1 fruit fly cellular context compared by ENCODE assay signal in genomic region chr3L:8667809-8668593, dm6.
TF ChIP-seq lines count a peak whose summit lies in the region.

No protein-coding gene starts in this region.

TF ChIP-seq in whole organism, embryonic, 481 proteins besides CTCF, POLR2A, EP300 and RAD21 (continued from another document):
- TF ChIP-seq CG43689 (GFP tag; IDR thresholded peaks at IDR 0.05; lab: Robert Waterston, UW) (no peak), nau (GFP tag; optimal IDR thresholded peaks at IDR 0.05; lab: Kevin White, UChicago) (no peak), gcm (GFP tag; optimal IDR thresholded peaks at IDR 0.05; lab: Kevin White, UChicago) (peak; percentile 29), grn (GFP tag; optimal IDR thresholded peaks at IDR 0.05; lab: Kevin White, UChicago) (no peak), CG2889 (GFP tag; IDR thresholded peaks at IDR 0.05; lab: Robert Waterston, UW) (no peak), Gug (GFP tag; IDR thresholded peaks at IDR 0.05; lab: Robert Waterston, UW) (no peak), crol (GFP tag; IDR thresholded peaks at IDR 0.05; lab: Robert Waterston, UW) (peak; percentile 60), HLHmδ (GFP tag; optimal IDR thresholded peaks at IDR 0.05; lab: Kevin White, UChicago) (no peak), Dek (tag; optimal IDR thresholded peaks at IDR 0.05; lab: Kevin White, UChicago) (no peak), zf30C (GFP tag; optimal IDR thresholded peaks at IDR 0.05; lab: Kevin White, UChicago) (peak; percentile 12), emc (GFP tag; optimal IDR thresholded peaks at IDR 0.05; lab: Kevin White, UChicago) (no peak), CG12299 (tag; optimal IDR thresholded peaks at IDR 0.05; lab: Kevin White, UChicago) (no peak), H15 (GFP tag; IDR thresholded peaks at IDR 0.05; lab: Robert Waterston, UW) (peak; percentile 54; the same call in 1 of the 3 replicates), chinmo (GFP tag; IDR thresholded peaks at IDR 0.05; lab: Robert Waterston, UW; ENCODE audit: partially characterized antibody) (0 out of 4 replicates have a peak, but pooled peaks have one; percentile 24), CG1647 (GFP tag; optimal IDR thresholded peaks at IDR 0.05; lab: Kevin White, UChicago) (no peak), sens-2 (GFP tag; IDR thresholded peaks at IDR 0.05; lab: Robert Waterston, UW) (no peak), CG7987 (GFP tag; optimal IDR thresholded peaks at IDR 0.05; lab: Kevin White, UChicago) (no peak), btn (GFP tag; optimal IDR thresholded peaks at IDR 0.05; lab: Kevin White, UChicago) (no peak), CG16815 (GFP tag; optimal IDR thresholded peaks at IDR 0.05; lab: Kevin White, UChicago) (peak; percentile 15), CG18262 (tag; optimal IDR thresholded peaks at IDR 0.05; lab: Kevin White, UChicago) (peak; percentile 74), Deaf1 (tag; optimal IDR thresholded peaks at IDR 0.05; lab: Kevin White, UChicago) (peak; percentile 27), CG17829 (tag; optimal IDR thresholded peaks at IDR 0.05; lab: Kevin White, UChicago) (peak; percentile 71), CG7745 (tag; optimal IDR thresholded peaks at IDR 0.05; lab: Kevin White, UChicago) (no peak), dati (GFP tag; IDR thresholded peaks at IDR 0.05; lab: Robert Waterston, UW) (no peak), CG10147 (GFP tag; optimal IDR thresholded peaks at IDR 0.05; lab: Kevin White, UChicago) (no peak), nom (GFP tag; optimal IDR thresholded peaks at IDR 0.05; lab: Kevin White, UChicago) (peak; percentile 84), CG18619 (GFP tag; optimal IDR thresholded peaks at IDR 0.05; lab: Kevin White, UChicago) (no peak), pnt (GFP tag; optimal IDR thresholded peaks at IDR 0.05; lab: Kevin White, UChicago) (no peak), prd (optimal IDR thresholded peaks at IDR 0.05; lab: Kevin White, UChicago) (no peak), prd (GFP tag; IDR thresholded peaks at IDR 0.05; lab: Robert Waterston, UW) (peak; percentile 11; the same call in 1 of the 3 replicates), Taf1 (GFP tag; IDR thresholded peaks at IDR 0.05; lab: Robert Waterston, UW) (no peak), CG11560 (tag; IDR thresholded peaks at IDR 0.05; lab: Robert Waterston, UW) (no peak), Nf-YC (tag; optimal IDR thresholded peaks at IDR 0.05; lab: Kevin White, UChicago) (no peak), peb (GFP tag; IDR thresholded peaks at IDR 0.05; lab: Robert Waterston, UW) (no peak), Nf-YA (GFP tag; IDR thresholded peaks at IDR 0.05; lab: Robert Waterston, UW) (no peak), onecut (GFP tag; IDR thresholded peaks at IDR 0.05; lab: Robert Waterston, UW) (peak; percentile 15; the same call in 1 of the 2 replicates), CG31441 (GFP tag; IDR thresholded peaks at IDR 0.05; lab: Robert Waterston, UW) (peak; percentile 78), Med (GFP tag; lab: Kevin White, UChicago) (no peak), pho (GFP tag; optimal IDR thresholded peaks at IDR 0.05; lab: Kevin White, UChicago) (no peak), vnd (GFP tag; IDR thresholded peaks at IDR 0.05; lab: Robert Waterston, UW; ENCODE audit: partially characterized antibody) (no peak), CG10654 (GFP tag; optimal IDR thresholded peaks at IDR 0.05; lab: Kevin White, UChicago) (no peak), CG34422 (GFP tag; IDR thresholded peaks at IDR 0.05; lab: Robert Waterston, UW) (no peak), CG13296 (GFP tag; optimal IDR thresholded peaks at IDR 0.05; lab: Kevin White, UChicago) (no peak), CG6272 (GFP tag; IDR thresholded peaks at IDR 0.05; lab: Robert Waterston, UW) (no peak), odd (GFP tag; optimal IDR thresholded peaks at IDR 0.05; lab: Kevin White, UChicago) (no peak), gem (tag; optimal IDR thresholded peaks at IDR 0.05; lab: Kevin White, UChicago) (peak; percentile 68), CG12155 (GFP tag; optimal IDR thresholded peaks at IDR 0.05; lab: Kevin White, UChicago) (no peak), CG9797 (GFP tag; optimal IDR thresholded peaks at IDR 0.05; lab: Kevin White, UChicago) (no peak), so (GFP tag; IDR thresholded peaks at IDR 0.05; lab: Robert Waterston, UW) (no peak), vfl (GFP tag; optimal IDR thresholded peaks at IDR 0.05; lab: Kevin White, UChicago) (no peak), CG14860 (GFP tag; IDR thresholded peaks at IDR 0.05; lab: Robert Waterston, UW; ENCODE audit: partially characterized antibody) (no peak), Dip2 (GFP tag; IDR thresholded peaks at IDR 0.05; lab: Robert Waterston, UW) (no peak), insv (GFP tag; optimal IDR thresholded peaks at IDR 0.05; lab: Kevin White, UChicago) (no peak), C15 (GFP tag; IDR thresholded peaks at IDR 0.05; lab: Robert Waterston, UW) (no peak), MTF-1 (GFP tag; optimal IDR thresholded peaks at IDR 0.05; lab: Kevin White, UChicago; ENCODE audit: borderline replicate concordance) (no peak), CrebB (tag; optimal IDR thresholded peaks at IDR 0.05; lab: Kevin White, UChicago) (no peak), ab (GFP tag; optimal IDR thresholded peaks at IDR 0.05; lab: Kevin White, UChicago) (no peak), Drgx (GFP tag; IDR thresholded peaks at IDR 0.05; lab: Robert Waterston, UW) (peak; percentile 72), CG9817 (tag; optimal IDR thresholded peaks at IDR 0.05; lab: Kevin White, UChicago) (no peak), org-1 (GFP tag; optimal IDR thresholded peaks at IDR 0.05; lab: Kevin White, UChicago) (peak; percentile 1), Blimp-1 (GFP tag; optimal IDR thresholded peaks at IDR 0.05; lab: Kevin White, UChicago) (peak; percentile 64), CG4404 (GFP tag; IDR thresholded peaks at IDR 0.05; lab: Robert Waterston, UW) (0 out of 2 replicates have a peak, but pooled peaks have one; percentile 12), lbe (GFP tag; optimal IDR thresholded peaks at IDR 0.05; lab: Kevin White, UChicago) (peak; percentile 87), TFAM (GFP tag; optimal IDR thresholded peaks at IDR 0.05; lab: Kevin White, UChicago) (no peak), fd102C (GFP tag; optimal IDR thresholded peaks at IDR 0.05; lab: Kevin White, UChicago) (no peak), ara (GFP tag; IDR thresholded peaks at IDR 0.05; lab: Robert Waterston, UW) (peak; percentile 63; the same call in 1 of the 2 replicates), en (GFP tag; optimal IDR thresholded peaks at IDR 0.05; lab: Kevin White, UChicago) (no peak), CG15601 (tag; optimal IDR thresholded peaks at IDR 0.05; lab: Kevin White, UChicago) (peak; percentile 43), CG15269 (tag; optimal IDR thresholded peaks at IDR 0.05; lab: Kevin White, UChicago) (peak; percentile 39), crc (GFP tag; optimal IDR thresholded peaks at IDR 0.05; lab: Kevin White, UChicago) (no peak), ap (GFP tag; IDR thresholded peaks at IDR 0.05; lab: Robert Waterston, UW) (0 out of 2 replicates have a peak, but pooled peaks have one; percentile 6), CG18764 (GFP tag; optimal IDR thresholded peaks at IDR 0.05; lab: Kevin White, UChicago) (no peak), cas (GFP tag; IDR thresholded peaks at IDR 0.05; lab: Robert Waterston, UW) (no peak), CG10431 (GFP tag; optimal IDR thresholded peaks at IDR 0.05; lab: Kevin White, UChicago) (no peak), bowl (GFP tag; IDR thresholded peaks at IDR 0.05; lab: Robert Waterston, UW) (no peak), bsh (GFP tag; optimal IDR thresholded peaks at IDR 0.05; lab: Kevin White, UChicago) (peak; percentile 62 to 69), Lim3 (GFP tag; IDR thresholded peaks at IDR 0.05; lab: Robert Waterston, UW) (no peak), cad (GFP tag; optimal IDR thresholded peaks at IDR 0.05; lab: Kevin White, UChicago) (no peak), mam (GFP tag; optimal IDR thresholded peaks at IDR 0.05; lab: Kevin White, UChicago) (no peak), corto (GFP tag; optimal IDR thresholded peaks at IDR 0.05; lab: Kevin White, UChicago) (peak; percentile 85), Lpt (GFP tag; optimal IDR thresholded peaks at IDR 0.05; lab: Kevin White, UChicago) (no peak), H2.0 (GFP tag; IDR thresholded peaks at IDR 0.05; lab: Robert Waterston, UW) (no peak), trh (GFP tag; optimal IDR thresholded peaks at IDR 0.05; lab: Kevin White, UChicago) (no peak), lmd (GFP tag; IDR thresholded peaks at IDR 0.05; lab: Robert Waterston, UW) (peak; percentile 35; the same call in 1 of the 2 replicates), D (optimal IDR thresholded peaks at IDR 0.05; lab: Kevin White, UChicago) (no peak), D (GFP tag; optimal IDR thresholded peaks at IDR 0.05; lab: Kevin White, UChicago) (peak; percentile 37), CG2875 (GFP tag; optimal IDR thresholded peaks at IDR 0.05; lab: Kevin White, UChicago) (no peak), trem (tag; optimal IDR thresholded peaks at IDR 0.05; lab: Kevin White, UChicago) (peak; percentile 43), YL-1 (GFP tag; optimal IDR thresholded peaks at IDR 0.05; lab: Kevin White, UChicago) (no peak), sc (optimal IDR thresholded peaks at IDR 0.05; lab: Kevin White, UChicago) (no peak), sc (GFP tag; optimal IDR thresholded peaks at IDR 0.05; lab: Kevin White, UChicago) (no peak), CG11085 (GFP tag; IDR thresholded peaks at IDR 0.05; lab: Robert Waterston, UW) (no peak), CG30403 (GFP tag; optimal IDR thresholded peaks at IDR 0.05; lab: Kevin White, UChicago) (peak; percentile 10), her (GFP tag; optimal IDR thresholded peaks at IDR 0.05; lab: Kevin White, UChicago) (no peak), stc (GFP tag; IDR thresholded peaks at IDR 0.05; lab: Robert Waterston, UW) (peak; percentile 41; the same call in 1 of the 2 replicates), Dad (GFP tag; optimal IDR thresholded peaks at IDR 0.05; lab: Kevin White, UChicago) (no peak), CG10267 (tag; optimal IDR thresholded peaks at IDR 0.05; lab: Kevin White, UChicago) (peak; percentile 58), toy (GFP tag; IDR thresholded peaks at IDR 0.05; lab: Robert Waterston, UW) (no peak), h (optimal IDR thresholded peaks at IDR 0.05; lab: Kevin White, UChicago) (no peak), CG12391 (tag; optimal IDR thresholded peaks at IDR 0.05; lab: Kevin White, UChicago) (peak; percentile 58), CG3726 (GFP tag; IDR thresholded peaks at IDR 0.05; lab: Robert Waterston, UW) (no peak), crp (GFP tag; optimal IDR thresholded peaks at IDR 0.05; lab: Kevin White, UChicago) (no peak), Opbp (GFP tag; IDR thresholded peaks at IDR 0.05; lab: Robert Waterston, UW; ENCODE audit: partially characterized antibody) (no peak), tin (GFP tag; optimal IDR thresholded peaks at IDR 0.05; lab: Kevin White, UChicago) (no peak), CG32772 (GFP tag; IDR thresholded peaks at IDR 0.05; lab: Robert Waterston, UW) (0 out of 2 replicates have a peak, but pooled peaks have one; percentile 6), Fer1 (GFP tag; optimal IDR thresholded peaks at IDR 0.05; lab: Kevin White, UChicago) (no peak), Doc3 (GFP tag; IDR thresholded peaks at IDR 0.05; lab: Robert Waterston, UW; ENCODE audit: partially characterized antibody) (no peak), CG7839 (tag; optimal IDR thresholded peaks at IDR 0.05; lab: Kevin White, UChicago) (peak; percentile 53), sima (GFP tag; optimal IDR thresholded peaks at IDR 0.05; lab: Kevin White, UChicago) (no peak), CG17568 (GFP tag; optimal IDR thresholded peaks at IDR 0.05; lab: Kevin White, UChicago) (peak; percentile 4), ato (GFP tag; IDR thresholded peaks at IDR 0.05; lab: Robert Waterston, UW; ENCODE audit: partially characterized antibody) (no peak), CG30020 (tag; optimal IDR thresholded peaks at IDR 0.05; lab: Kevin White, UChicago) (no peak), CG9727 (GFP tag; optimal IDR thresholded peaks at IDR 0.05; lab: Kevin White, UChicago) (peak; percentile 52), wor (GFP tag; IDR thresholded peaks at IDR 0.05; lab: Robert Waterston, UW) (no peak), CG17361 (GFP tag; IDR thresholded peaks at IDR 0.05; lab: Robert Waterston, UW) (peak; percentile 56; the same call in 2 of the 3 replicates), CG2678 (tag; optimal IDR thresholded peaks at IDR 0.05; lab: Kevin White, UChicago) (peak; percentile 51), CG10565 (GFP tag; optimal IDR thresholded peaks at IDR 0.05; lab: Kevin White, UChicago) (no peak), CG12769 (tag; optimal IDR thresholded peaks at IDR 0.05; lab: Kevin White, UChicago) (no peak), knrl (GFP tag; IDR thresholded peaks at IDR 0.05; lab: Robert Waterston, UW; ENCODE audit: partially characterized antibody) (no peak), ATbp (GFP tag; optimal IDR thresholded peaks at IDR 0.05; lab: Kevin White, UChicago) (peak; percentile 22), aop (GFP tag; IDR thresholded peaks at IDR 0.05; lab: Robert Waterston, UW) (no peak), CG10979 (tag; optimal IDR thresholded peaks at IDR 0.05; lab: Kevin White, UChicago) (peak; percentile 72), Oli (tag; optimal IDR thresholded peaks at IDR 0.05; lab: Kevin White, UChicago) (peak; percentile 56), CG11695 (GFP tag; IDR thresholded peaks at IDR 0.05; lab: Robert Waterston, UW) (peak; percentile 47; the same call in 1 of the 3 replicates), CG4820 (GFP tag; optimal IDR thresholded peaks at IDR 0.05; lab: Kevin White, UChicago) (peak; percentile 24), Six4 (GFP tag; optimal IDR thresholded peaks at IDR 0.05; lab: Kevin White, UChicago) (no peak), ttk (GFP tag; IDR thresholded peaks at IDR 0.05; lab: Robert Waterston, UW) (peak; percentile 38; the same call in 1 of the 2 replicates), nmo (GFP tag; optimal IDR thresholded peaks at IDR 0.05; lab: Kevin White, UChicago) (peak; percentile 52), CG18599 (GFP tag; optimal IDR thresholded peaks at IDR 0.05; lab: Kevin White, UChicago) (peak; percentile 9), CG4424 (GFP tag; optimal IDR thresholded peaks at IDR 0.05; lab: Kevin White, UChicago) (peak; percentile 41), NFAT (GFP tag; IDR thresholded peaks at IDR 0.05; lab: Robert Waterston, UW) (no peak)
TF ChIP-seq in whole organism, embryonic: peak in this region for 107.
